Worm (Caenorhabditis elegans): ENCODE measurements around the gene srw-129.
A peak's percentile ranks its signal among the peaks of the same experiment; 100 is the strongest.

srw-129 gene

DNA sequence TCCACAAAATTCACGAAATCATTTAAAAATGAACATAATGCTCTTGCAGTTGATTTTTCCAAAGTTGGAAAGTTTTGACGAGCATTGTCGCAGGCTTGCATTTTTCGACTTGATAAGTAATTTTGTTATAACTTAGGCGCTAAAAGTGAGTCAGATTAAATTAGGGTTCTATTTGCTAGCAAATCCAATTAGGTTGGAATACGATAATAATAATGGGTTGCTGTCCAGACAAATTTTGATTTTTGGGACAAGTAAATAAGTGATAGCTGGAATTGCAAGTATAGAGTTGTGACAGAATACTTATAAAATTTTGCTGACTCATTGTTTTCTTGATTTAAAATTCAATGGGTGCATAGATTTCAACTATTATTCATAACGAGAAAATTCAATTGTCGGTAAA, 34.2 kb downstream of the srw-129 start, which contains the start of gene srw-112:
TSS of gene srw-112 (minus strand) at position 101 of the 400 bp plus-strand sequence.
- TF ChIP-seq aha-1 (tag) (peak; percentile 19), T26A8.4 (GFP tag; IDR thresholded peaks at IDR 0.05) (no peak), tag-97 (GFP tag; IDR thresholded peaks at IDR 0.05) (no peak), nhr-102 (tag; optimal IDR thresholded peaks at IDR 0.05) (no peak)

DNA sequence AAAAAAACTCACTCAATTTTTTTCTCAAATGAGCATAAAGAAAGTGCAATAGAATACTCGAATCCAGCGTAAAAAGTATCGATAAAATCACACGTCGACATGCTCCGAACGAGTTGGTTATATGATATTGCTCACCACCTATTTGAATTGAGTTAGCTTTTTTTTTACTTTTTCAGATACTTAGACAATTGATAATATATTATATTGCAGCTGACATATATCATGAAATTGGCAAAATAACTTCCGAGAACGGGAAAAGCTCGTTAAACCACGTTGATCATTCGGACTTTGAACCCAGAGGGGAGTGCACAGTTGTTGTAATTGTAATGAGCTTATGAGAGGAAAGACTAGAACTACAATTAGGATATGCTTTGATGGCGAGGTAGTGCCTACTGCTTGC, 38.7 kb downstream of the srw-129 start, which contains the start of gene srw-136:
TSS of gene srw-136 (minus strand) at position 101 of the 400 bp plus-strand sequence.
- TF ChIP-seq unc-62 (GFP tag; optimal IDR thresholded peaks at IDR 0.05 in 1 of 2) (peak in 1 of 2 experiments; percentile 41), unc-62 (tag; optimal IDR thresholded peaks at IDR 0.05) (no peak), saeg-2 (GFP tag; IDR thresholded peaks at IDR 0.05) (no peak), spr-1 (tag; optimal IDR thresholded peaks at IDR 0.05) (no peak), daf-12 (tag; optimal IDR thresholded peaks at IDR 0.05) (no peak)

DNA sequence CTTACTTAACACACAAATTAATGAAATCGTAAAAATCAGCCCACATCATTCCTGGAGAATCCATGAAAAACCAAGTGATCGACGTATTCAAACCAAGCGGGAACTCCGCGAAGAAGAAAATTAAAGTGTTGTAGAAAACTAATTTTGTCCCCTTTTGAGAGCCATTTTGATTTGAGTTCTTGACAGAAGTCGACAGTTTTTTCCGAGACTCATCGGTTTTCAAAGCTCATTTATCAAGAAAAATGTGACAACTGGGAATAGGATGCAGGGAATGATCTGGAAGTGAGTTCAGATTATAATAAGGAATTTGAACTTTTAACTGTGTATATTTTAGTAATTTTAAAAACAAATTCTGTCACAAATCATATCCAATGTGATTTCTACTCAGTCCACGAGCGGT, 39.6 kb downstream of the srw-129 start, which contains the start of gene srw-135:
TSS of gene srw-135 (minus strand) at position 101 of the 400 bp plus-strand sequence.
- TF ChIP-seq ceh-20 (GFP tag; IDR thresholded peaks at IDR 0.05) (no peak), unc-62 (GFP tag; optimal IDR thresholded peaks at IDR 0.05 in 1 of 2) (peak in 1 of 2 experiments; percentile 20), unc-62 (tag; optimal IDR thresholded peaks at IDR 0.05) (no peak), aha-1 (tag) (peak; percentile 44)

DNA sequence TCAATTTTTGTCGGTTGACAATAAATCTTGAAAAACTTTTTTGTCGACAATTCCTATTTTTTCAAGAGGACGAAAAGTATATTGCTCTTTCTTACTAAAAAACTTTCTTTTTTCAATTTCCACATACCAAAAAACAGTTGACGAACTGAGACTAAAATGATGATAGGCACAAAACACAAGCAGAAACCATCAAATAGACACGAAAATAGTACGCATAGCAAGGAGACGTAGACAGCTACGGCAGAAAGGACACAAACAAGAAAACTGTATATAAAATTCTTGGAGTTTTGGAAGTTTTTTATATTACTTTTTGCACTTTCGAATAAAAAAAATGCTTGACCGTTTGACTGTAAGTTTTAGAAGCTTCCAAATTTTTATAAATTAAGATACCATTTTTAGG, 42.4 kb downstream of the srw-129 start, which contains the start of gene K12D9.1:
TSS of gene K12D9.1 (plus strand) at position 301 of the 400 bp plus-strand sequence.
- no peak for TF ChIP-seq sdz-12 (GFP tag; optimal IDR thresholded peaks at IDR 0.05)
- TF ChIP-seq Y105C5A.15 (GFP tag; IDR thresholded peaks at IDR 0.05): no peak
- TF ChIP-seq ZK337.2 (GFP tag; IDR thresholded peaks at IDR 0.05): no peak
- TF ChIP-seq ama-1 (optimal IDR thresholded peaks at IDR 0.05): no peak
- TF ChIP-seq dmd-6 (GFP tag; IDR thresholded peaks at IDR 0.05): no peak
- TF ChIP-seq nhr-28 (tag; optimal IDR thresholded peaks at IDR 0.05): peak; percentile 39
- no peak for TF ChIP-seq lim-7 (GFP tag; IDR thresholded peaks at IDR 0.05)

DNA sequence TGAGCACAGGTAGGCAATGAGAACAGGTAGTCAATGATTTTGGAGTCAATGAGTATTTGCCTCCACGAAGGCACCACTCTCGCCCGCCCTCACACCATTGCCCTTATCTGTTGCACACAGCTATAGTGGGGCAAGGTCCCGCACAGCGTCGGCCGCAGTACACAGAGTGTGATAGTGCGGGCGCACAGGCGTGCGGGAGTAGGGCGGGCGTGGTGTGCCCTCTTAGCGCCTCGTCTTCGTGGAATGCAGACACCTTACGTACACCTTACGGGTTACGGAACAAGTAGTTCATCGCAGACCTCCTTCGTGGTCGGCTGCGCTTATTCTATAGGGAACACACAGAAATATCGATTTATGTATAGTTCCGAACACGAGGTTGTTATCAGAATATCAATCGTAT, 46.2 kb downstream of the srw-129 start:
- TF ChIP-seq Y48G9A.11 (GFP tag; IDR thresholded peaks at IDR 0.05): no peak
- no peak for TF ChIP-seq lin-38 (GFP tag; IDR thresholded peaks at IDR 0.05)
- 0 out of 2 replicates have a peak, but pooled peaks have one; percentile 30 for TF ChIP-seq dmd-8 (GFP tag; IDR thresholded peaks at IDR 0.05)
- TF ChIP-seq php-3 (GFP tag; IDR thresholded peaks at IDR 0.05): no peak
- no peak for TF ChIP-seq ZK337.2 (GFP tag; IDR thresholded peaks at IDR 0.05)
- no peak for TF ChIP-seq lin-29 (GFP tag; IDR thresholded peaks at IDR 0.05)
- peak; percentile 54 for TF ChIP-seq set-16 (GFP tag; IDR thresholded peaks at IDR 0.05)
- TF ChIP-seq ceh-20 (GFP tag; IDR thresholded peaks at IDR 0.05): no peak
- 0 out of 2 replicates have a peak, but pooled peaks have one; percentile 11 for TF ChIP-seq ceh-44 (GFP tag; IDR thresholded peaks at IDR 0.05)
- no peak for TF ChIP-seq dve-1 (tag; optimal IDR thresholded peaks at IDR 0.05; ENCODE audit: insufficient read depth)
- no peak for TF ChIP-seq T20F7.1 (GFP tag; optimal IDR thresholded peaks at IDR 0.05)

DNA sequence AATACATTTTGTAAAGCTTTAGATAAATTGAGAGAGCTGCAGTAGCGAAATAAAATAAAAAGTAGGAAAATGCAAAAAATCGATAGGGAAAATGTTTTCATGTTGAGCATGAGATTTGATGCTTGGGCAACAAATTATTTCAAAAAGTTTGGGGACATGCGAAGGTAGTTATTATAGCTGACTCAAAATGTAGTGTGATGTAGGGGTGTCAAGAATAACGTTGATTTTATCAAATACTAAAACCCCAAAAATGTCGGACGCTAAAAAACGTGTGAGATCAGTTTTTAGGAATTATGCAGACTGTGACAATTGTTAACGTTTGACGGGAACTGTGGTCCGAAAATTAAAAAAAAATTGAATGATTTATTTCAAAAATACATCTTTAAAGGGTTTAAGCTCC, 49.6 kb downstream of the srw-129 start, which contains the start of gene irld-12:
TSS of gene irld-12 (minus strand) at position 101 of the 400 bp plus-strand sequence.
- TF ChIP-seq T20F7.1 (GFP tag; optimal IDR thresholded peaks at IDR 0.05) (no peak), zag-1 (tag; optimal IDR thresholded peaks at IDR 0.05) (no peak)

Data from whole organism, L4 larva.